Fruit fly (Drosophila melanogaster) whole organism, embryonic: ENCODE results near the gene CG43679.
A peak's percentile ranks its signal among the peaks of the same experiment; 100 is the strongest.

ENCODE experiments used
- Atf-2 ChIP-seq: fragments of 200-800 bp; sonication (Bioruptor generic); optimal IDR thresholded peaks from 2 replicates; lab custom pipeline; 2016; ENCODE audit warnings: missing biosample characterization, missing genetic modification characterization
- CG10321 ChIP-seq: fragments of 200-800 bp; sonication (Bioruptor generic); IDR thresholded peaks from 2 replicates; pipeline ENCODE4 v1.3.6; 2022; ENCODE audit warnings: missing biosample characterization, missing genetic modification characterization
- CG15479 ChIP-seq: fragments of 200-800 bp; sonication (Bioruptor generic); optimal IDR thresholded peaks from 3 replicates; lab custom pipeline; 2019; ENCODE audit warnings: missing biosample characterization, mild to moderate bottlenecking, missing genetic modification characterization, moderate library complexity
- CG2889 ChIP-seq: fragments of 200-800 bp; sonication (Bioruptor generic); IDR thresholded peaks from 3 replicates; pipeline ENCODE4 v1.3.6; 2022; ENCODE audit warnings: missing biosample characterization, missing genetic modification characterization
- CG6683 ChIP-seq: fragments of 200-800 bp; sonication (Bioruptor generic); optimal IDR thresholded peaks from 2 replicates; lab custom pipeline; 2017; ENCODE audit warnings: missing biosample characterization, mild to moderate bottlenecking, missing genetic modification characterization, missing genetic modification reagents
- klu ChIP-seq: fragments of 200-800 bp; sonication (Bioruptor generic); IDR thresholded peaks from 2 replicates; pipeline ENCODE4 v1.3.6; 2022; ENCODE audit warnings: missing biosample characterization, missing genetic modification characterization
- sob ChIP-seq: fragments of 200-800 bp; sonication (Bioruptor generic); IDR thresholded peaks from 2 replicates; pipeline ENCODE4 v1.3.6; 2022; ENCODE audit warnings: missing biosample characterization, missing genetic modification characterization

DNA sequence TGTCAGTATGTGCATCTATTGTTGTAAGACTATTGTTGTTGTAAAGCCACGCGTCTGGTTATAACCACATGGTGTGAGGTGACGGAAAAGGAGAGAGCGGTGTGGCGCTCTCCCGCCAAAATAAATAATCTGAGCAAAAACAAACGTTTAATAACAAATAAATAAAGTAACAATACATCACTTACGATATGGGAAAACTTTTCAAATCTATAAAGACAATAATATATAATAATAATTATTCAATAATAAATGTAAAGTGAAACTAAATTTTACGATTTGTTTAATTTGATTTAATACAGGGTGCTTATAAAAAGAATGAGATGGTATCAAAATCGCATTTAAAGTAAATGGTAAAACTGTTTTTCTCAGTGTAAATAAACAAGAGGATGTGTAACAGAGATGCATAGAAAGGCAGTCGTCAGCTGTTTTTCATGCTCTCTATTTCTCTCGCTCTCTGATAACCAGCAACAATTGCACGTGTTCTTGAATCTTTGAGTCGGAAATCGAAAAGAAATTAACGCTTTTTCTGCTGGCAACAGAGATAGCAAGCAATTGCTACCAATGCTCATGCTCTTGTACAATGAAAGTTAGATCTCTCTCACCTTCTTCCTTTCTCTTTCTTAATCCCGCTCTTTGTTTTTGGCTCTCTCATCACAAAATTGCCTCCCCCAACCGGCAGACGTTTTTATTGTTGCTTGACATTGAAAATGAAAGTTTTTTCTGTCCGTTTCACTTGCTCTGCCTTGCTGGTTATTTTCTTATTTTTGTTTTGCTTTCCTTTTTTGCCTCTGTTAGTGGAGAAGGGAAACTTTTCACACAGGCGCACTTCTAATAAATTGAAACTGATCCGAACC, 47.7 kb upstream of the CG43679 start:
- TF ChIP-seq CG2889 (GFP tag; lab: Robert Waterston, UW), result 0 out of 3 replicates have a peak, but pooled peaks have one; percentile 8
- no peak; the same call in 1 of the 2 replicates for TF ChIP-seq klu (GFP tag; lab: Robert Waterston, UW)
- TF ChIP-seq CG10321 (GFP tag; lab: Robert Waterston, UW), result peak; percentile 68; the same call in 1 of the 2 replicates
- peak; percentile 0 for TF ChIP-seq Atf-2
- TF ChIP-seq CG6683 (GFP tag; lab: Kevin White, UChicago), result peak; percentile 91
- peak; percentile 13 for TF ChIP-seq CG15479 (GFP tag; lab: Kevin White, UChicago)
- TF ChIP-seq sob, result peak; percentile 47; the same call in 1 of the 2 replicates
